Fruit fly (Drosophila melanogaster) whole organism, embryonic: ENCODE measurements around the gene edin.

Experiments
- Ada2b ChIP-seq: fragments of 200-800 bp; sonication (Bioruptor generic); IDR thresholded peaks from 2 replicates; pipeline ENCODE4 v1.3.6; 2022; ENCODE audit warnings: missing biosample characterization, missing genetic modification characterization
- Awh ChIP-seq: fragments of 200-800 bp; sonication (Bioruptor generic); IDR thresholded peaks from 2 replicates; pipeline ENCODE4, ENCODE4 v1.3.6; 2022; ENCODE audit warnings: missing biosample characterization, missing genetic modification characterization
- CG1024 ChIP-seq: fragments of 200-800 bp; sonication (Bioruptor generic); IDR thresholded peaks from 2 replicates; pipeline ENCODE4 v1.3.6; 2022; ENCODE audit warnings: missing biosample characterization, missing genetic modification characterization
- CG11695 ChIP-seq: fragments of 200-800 bp; sonication (Bioruptor generic); IDR thresholded peaks from 3 replicates; pipeline ENCODE4 v1.3.6; 2022; ENCODE audit warnings: missing biosample characterization, missing genetic modification characterization
- CG12071 ChIP-seq: fragments of 200-800 bp; sonication (Bioruptor generic); optimal IDR thresholded peaks from 3 replicates; lab custom pipeline; 2018; ENCODE audit warnings: missing biosample characterization, mild to moderate bottlenecking, missing genetic modification characterization
- CG13424 ChIP-seq: fragments of 200-800 bp; sonication (Bioruptor generic); optimal IDR thresholded peaks from 2 replicates; lab custom pipeline; 2019; ENCODE audit warnings: missing biosample characterization, mild to moderate bottlenecking, missing genetic modification characterization, moderate library complexity
- CG14667 ChIP-seq: fragments of 200-800 bp; sonication (Bioruptor generic); IDR thresholded peaks from 2 replicates; pipeline ENCODE4 v1.3.6; 2022; ENCODE audit warnings: missing biosample characterization, missing genetic modification characterization
- CG14965 ChIP-seq: fragments of 200-800 bp; sonication (Bioruptor generic); optimal IDR thresholded peaks from 2 replicates; lab custom pipeline; 2016; ENCODE audit warnings: missing biosample characterization, missing genetic modification characterization, borderline replicate concordance
- CG15011 ChIP-seq: fragments of 200-800 bp; sonication (Bioruptor generic); optimal IDR thresholded peaks from 3 replicates; lab custom pipeline; 2018; ENCODE audit warnings: missing biosample characterization, mild to moderate bottlenecking, missing genetic modification characterization
- CG1603 ChIP-seq: fragments of 200-800 bp; sonication (Bioruptor generic); optimal IDR thresholded peaks from 2 replicates; lab custom pipeline; 2019; ENCODE audit warnings: missing biosample characterization, mild to moderate bottlenecking, missing genetic modification characterization, moderate library complexity
- CG17568 ChIP-seq: fragments of 200-800 bp; sonication (Bioruptor generic); optimal IDR thresholded peaks from 2 replicates; lab custom pipeline; 2018; ENCODE audit warnings: missing biosample characterization, mild to moderate bottlenecking, missing genetic modification characterization, moderate library complexity
- CG18011 ChIP-seq: fragments of 200-800 bp; sonication (Bioruptor generic); optimal IDR thresholded peaks from 2 replicates; lab custom pipeline; 2017; ENCODE audit warnings: missing biosample characterization, missing genetic modification characterization, mild to moderate bottlenecking, moderate library complexity, missing genotype
- CG18599 ChIP-seq: fragments of 200-800 bp; sonication (Bioruptor generic); optimal IDR thresholded peaks from 3 replicates; lab custom pipeline; 2017; ENCODE audit warnings: missing biosample characterization, missing genetic modification characterization, mild to moderate bottlenecking, moderate library complexity, missing genetic modification reagents
- CG18764 ChIP-seq: fragments of 200-800 bp; sonication (Bioruptor generic); optimal IDR thresholded peaks from 3 replicates; lab custom pipeline; 2016; ENCODE audit warnings: missing biosample characterization, missing genetic modification characterization
- CG30020 ChIP-seq: fragments of 200-800 bp; optimal IDR thresholded peaks from 2 replicates; lab custom pipeline; 2019; ENCODE audit warnings: missing biosample characterization, mild to moderate bottlenecking, missing genetic modification characterization, moderate library complexity
- CG3407 ChIP-seq: fragments of 200-800 bp; sonication (Bioruptor generic); optimal IDR thresholded peaks from 2 replicates; lab custom pipeline; 2018; ENCODE audit warnings: missing biosample characterization, mild to moderate bottlenecking, missing genetic modification characterization
- CG34422 ChIP-seq: fragments of 200-800 bp; sonication (Bioruptor generic); IDR thresholded peaks from 3 replicates; pipeline ENCODE4 v1.3.6; 2022; ENCODE audit warnings: missing biosample characterization, missing genetic modification characterization
- CG4730 ChIP-seq: fragments of 200-800 bp; sonication (Bioruptor generic); IDR thresholded peaks from 2 replicates; pipeline ENCODE4 v1.3.6; 2022; ENCODE audit warnings: missing biosample characterization, missing genetic modification characterization
- CG6791 ChIP-seq: fragments of 200-800 bp; sonication (Bioruptor generic); IDR thresholded peaks from 3 replicates; pipeline ENCODE4 v1.3.6; 2022; ENCODE audit warnings: missing biosample characterization, missing genetic modification characterization; ENCODE audit not compliant: partially characterized antibody
- CG6854 ChIP-seq: fragments of 200-800 bp; sonication (Bioruptor generic); optimal IDR thresholded peaks from 3 replicates; lab custom pipeline; 2017; ENCODE audit warnings: missing biosample characterization, mild to moderate bottlenecking, missing genetic modification characterization
- CG8478 ChIP-seq: fragments of >200 bp; optimal IDR thresholded peaks from 2 replicates; lab custom pipeline; 2018
- CTCF ChIP-seq: fragments of 200-800 bp; sonication (Bioruptor generic); optimal IDR thresholded peaks from 2 replicates; lab custom pipeline; 2017; ENCODE audit warnings: missing biosample characterization, mild to moderate bottlenecking, missing genetic modification characterization, moderate library complexity
- Dp ChIP-seq: fragments of 200-800 bp; sonication (Bioruptor generic); optimal IDR thresholded peaks from 2 replicates; lab custom pipeline; 2018; ENCODE audit warnings: missing biosample characterization, mild to moderate bottlenecking, missing genetic modification characterization, moderate library complexity
- Ets97D ChIP-seq: fragments of 200-800 bp; sonication (Bioruptor generic); optimal IDR thresholded peaks from 3 replicates; lab custom pipeline; 2016; ENCODE audit warnings: missing biosample characterization, missing genetic modification characterization
- H15 ChIP-seq: fragments of 200-800 bp; sonication (Bioruptor generic); IDR thresholded peaks from 3 replicates; pipeline ENCODE4 v1.3.6; 2022; ENCODE audit warnings: missing biosample characterization, missing genetic modification characterization
- HLH4C ChIP-seq: fragments of 200-800 bp; sonication (Bioruptor generic); IDR thresholded peaks from 3 replicates; pipeline ENCODE4 v1.3.6; 2022; ENCODE audit warnings: missing biosample characterization, missing genetic modification characterization; ENCODE audit not compliant: partially characterized antibody
- HLHmδ ChIP-seq: fragments of 200-800 bp; sonication (Bioruptor generic); optimal IDR thresholded peaks from 2 replicates; lab custom pipeline; 2018; ENCODE audit warnings: missing biosample characterization, mild to moderate bottlenecking, missing genetic modification characterization, moderate library complexity
- Meics ChIP-seq: fragments of 200-800 bp; sonication (Bioruptor generic); optimal IDR thresholded peaks from 2 replicates; lab custom pipeline; 2017; ENCODE audit warnings: missing biosample characterization, mild to moderate bottlenecking, missing genetic modification characterization
- NC2α ChIP-seq: fragments of 200-800 bp; sonication (Bioruptor generic); optimal IDR thresholded peaks from 2 replicates; lab custom pipeline; 2016; ENCODE audit warnings: missing biosample characterization, missing genetic modification characterization
- Nf-YB ChIP-seq: fragments of 200-800 bp; sonication (Bioruptor generic); optimal IDR thresholded peaks from 3 replicates; lab custom pipeline; 2019; ENCODE audit warnings: missing biosample characterization, mild to moderate bottlenecking, missing genetic modification characterization, moderate library complexity
- Ssrp ChIP-seq: fragments of 200-800 bp; sonication (Bioruptor generic); optimal IDR thresholded peaks from 2 replicates; lab custom pipeline; 2018; ENCODE audit warnings: missing biosample characterization, mild to moderate bottlenecking, missing genetic modification characterization, moderate library complexity
- TFAM ChIP-seq: fragments of 200-800 bp; sonication (Bioruptor generic); optimal IDR thresholded peaks from 2 replicates; lab custom pipeline; 2017; ENCODE audit warnings: missing biosample characterization, missing genetic modification characterization, inconsistent platforms
- ara ChIP-seq: fragments of 200-800 bp; sonication (Bioruptor generic); IDR thresholded peaks from 2 replicates; pipeline ENCODE4 v1.3.6; 2022; ENCODE audit warnings: missing biosample characterization, missing genetic modification characterization
- crp ChIP-seq, 2 experiments: fragments of 200-800 bp; sonication (Bioruptor generic); optimal IDR thresholded peaks; 2 replicates in 1 of 2; 3 replicates in 1 of 2; lab custom pipeline; 2017; ENCODE audit warnings: missing biosample characterization in 2 of 2, missing genetic modification characterization in 2 of 2, mild to moderate bottlenecking in 1 of 2, moderate library complexity in 1 of 2
- danr ChIP-seq: fragments of 200-800 bp; sonication (Bioruptor generic); IDR thresholded peaks from 2 replicates; pipeline ENCODE4 v1.3.6; 2022; ENCODE audit warnings: missing biosample characterization, missing genetic modification characterization
- dati ChIP-seq: fragments of 200-800 bp; sonication (Bioruptor generic); IDR thresholded peaks from 2 replicates; pipeline ENCODE4 v1.3.6; 2022; ENCODE audit warnings: missing biosample characterization, missing genetic modification characterization
- fd102C ChIP-seq: fragments of 200-800 bp; sonication (Bioruptor generic); optimal IDR thresholded peaks from 2 replicates; lab custom pipeline; 2018; ENCODE audit warnings: missing biosample characterization, mild to moderate bottlenecking, missing genetic modification characterization, moderate library complexity
- gt ChIP-seq: fragments of 200-800 bp; sonication (Bioruptor generic); IDR thresholded peaks from 2 replicates; pipeline ENCODE4 v1.3.6; 2022; ENCODE audit warnings: missing biosample characterization, missing genetic modification characterization
- jing ChIP-seq: fragments of 200-800 bp; sonication (Bioruptor generic); optimal IDR thresholded peaks from 2 replicates; lab custom pipeline; 2018; ENCODE audit warnings: missing biosample characterization, mild to moderate bottlenecking, missing genetic modification characterization
- knrl ChIP-seq: fragments of 200-800 bp; sonication (Bioruptor generic); IDR thresholded peaks from 3 replicates; pipeline ENCODE4 v1.3.6; 2022; ENCODE audit warnings: missing biosample characterization, missing genetic modification characterization; ENCODE audit not compliant: partially characterized antibody
- lilli ChIP-seq: fragments of 200-800 bp; sonication (Bioruptor generic); optimal IDR thresholded peaks from 3 replicates; lab custom pipeline; 2016; ENCODE audit warnings: missing biosample characterization, missing genetic modification characterization
- pho ChIP-seq: fragments of 200-800 bp; sonication (Bioruptor generic); optimal IDR thresholded peaks from 2 replicates; lab custom pipeline; 2016; ENCODE audit warnings: missing biosample characterization, missing genetic modification characterization
- scrt ChIP-seq: fragments of 200-800 bp; sonication (Bioruptor generic); optimal IDR thresholded peaks from 2 replicates; lab custom pipeline; 2018; ENCODE audit warnings: missing biosample characterization, mild to moderate bottlenecking, missing genetic modification characterization, moderate library complexity
- sim ChIP-seq: fragments of 200-800 bp; sonication (Bioruptor generic); IDR thresholded peaks from 2 replicates; pipeline ENCODE4 v1.3.6; 2022; ENCODE audit warnings: missing biosample characterization, missing genetic modification characterization
- sisA ChIP-seq: fragments of 200-800 bp; sonication (Bioruptor generic); IDR thresholded peaks from 2 replicates; pipeline ENCODE4 v1.3.6; 2022; ENCODE audit warnings: missing biosample characterization, missing genetic modification characterization
- stc ChIP-seq: fragments of 200-800 bp; sonication (Bioruptor generic); IDR thresholded peaks from 2 replicates; pipeline ENCODE4 v1.3.6; 2022; ENCODE audit warnings: missing biosample characterization, missing genetic modification characterization
- ttk ChIP-seq: fragments of 200-800 bp; sonication (Bioruptor generic); IDR thresholded peaks from 2 replicates; pipeline ENCODE4 v2.1.2; 2022; ENCODE audit warnings: missing biosample characterization, missing genetic modification characterization
- tup ChIP-seq: fragments of 200-800 bp; sonication (Bioruptor generic); optimal IDR thresholded peaks from 2 replicates; lab custom pipeline; 2016; ENCODE audit warnings: missing biosample characterization, mild to moderate bottlenecking, missing genetic modification characterization, moderate library complexity
- twi ChIP-seq: fragments of 200-800 bp; optimal IDR thresholded peaks from 2 replicates; lab custom pipeline; 2019; ENCODE audit warnings: missing biosample characterization, mild to moderate bottlenecking, missing genetic modification characterization, moderate library complexity
- unc-4 ChIP-seq: fragments of 200-800 bp; sonication (Bioruptor generic); IDR thresholded peaks from 2 replicates; pipeline ENCODE4 v1.3.6; 2022; ENCODE audit warnings: missing biosample characterization, missing genetic modification characterization; ENCODE audit not compliant: partially characterized antibody

Gene edin

dm6 chr3L:17513893-17514616 is 19.4 kb downstream of the edin start, which contains the start of the genes U4-U6-60K and CG7564 (continued):
- TF ChIP-seq HLHmδ (GFP tag; lab: Kevin White, UChicago) (no peak), CG6791 (GFP tag; lab: Robert Waterston, UW) (peak; percentile 97), Ssrp (tag; lab: Kevin White, UChicago) (peak; percentile 67), H15 (0 out of 3 replicates have a peak, but pooled peaks have one; percentile 28), knrl (GFP tag; lab: Robert Waterston, UW) (peak; percentile 99), CG8478 (lab: Kevin White, UChicago) (no peak), fd102C (GFP tag; lab: Kevin White, UChicago) (no peak), lilli (peak; percentile 63), pho (GFP tag; lab: Kevin White, UChicago) (peak; percentile 60), stc (GFP tag; lab: Robert Waterston, UW) (no peak), CG11695 (GFP tag; lab: Robert Waterston, UW) (no peak), scrt (GFP tag; lab: Kevin White, UChicago) (no peak), dati (GFP tag; lab: Robert Waterston, UW) (no peak), CG4730 (GFP tag; lab: Robert Waterston, UW) (0 out of 2 replicates have a peak, but pooled peaks have one; percentile 11), CG13424 (tag; lab: Kevin White, UChicago) (peak; percentile 56), jing (GFP tag; lab: Kevin White, UChicago) (no peak), CG1603 (peak; percentile 44), Awh (no peak), CG34422 (GFP tag; lab: Robert Waterston, UW) (peak; percentile 33; the same call in 1 of the 3 replicates), CG18764 (GFP tag; lab: Kevin White, UChicago) (peak; percentile 37), CG17568 (GFP tag; lab: Kevin White, UChicago) (no peak), Ada2b (no peak), unc-4 (GFP tag; lab: Robert Waterston, UW) (peak; percentile 89), CG1024 (0 out of 2 replicates have a peak, but pooled peaks have one; percentile 34), NC2α (no peak), tup (peak; percentile 15), CG30020 (tag; lab: Kevin White, UChicago) (peak; percentile 63), CG18599 (peak; percentile 63), Nf-YB (GFP tag; lab: Kevin White, UChicago) (peak; percentile 31), CG14965 (GFP tag; lab: Kevin White, UChicago) (no peak), sim (GFP tag; lab: Robert Waterston, UW) (no peak), CG3407 (GFP tag; lab: Kevin White, UChicago) (peak; percentile 3), sisA (peak; percentile 61), crp (GFP tag; optimal IDR thresholded peaks at IDR 0.05; lab: Kevin White, UChicago) (peak in 1 of 2 experiments; percentile 40), CG6854 (GFP tag; lab: Kevin White, UChicago) (peak; percentile 23), CG18011 (GFP tag; lab: Kevin White, UChicago) (peak; percentile 2), danr (no peak), gt (no peak), ttk (GFP tag; lab: Robert Waterston, UW) (no peak), Dp (GFP tag; lab: Kevin White, UChicago) (no peak), Ets97D (GFP tag; lab: Kevin White, UChicago) (peak; percentile 45), HLH4C (peak; percentile 95), CG12071 (no peak), CG14667 (GFP tag; lab: Robert Waterston, UW) (0 out of 2 replicates have a peak, but pooled peaks have one; percentile 30), TFAM (GFP tag; lab: Kevin White, UChicago) (no peak), CTCF (GFP tag; lab: Kevin White, UChicago) (no peak), ara (GFP tag; lab: Robert Waterston, UW) (no peak), twi (peak; percentile 14), Meics (peak; percentile 73), CG15011 (GFP tag; lab: Kevin White, UChicago) (peak; percentile 42)
